Worm (Caenorhabditis elegans) whole organism, mixed stage, embryonic: ENCODE data around the gene cyp-35B2.

Experiments
- M03D4.4 ChIP-seq: sonication (generic microtip); optimal IDR thresholded peaks from 2 replicates; lab custom pipeline; 2017; ENCODE audit warnings: mild to moderate bottlenecking, missing genetic modification characterization, missing compliant biosample characterization
- bed-3 ChIP-seq: fragments of 200-800 bp; sonication (Bioruptor generic); optimal IDR thresholded peaks from 3 replicates; lab custom pipeline; 2018; ENCODE audit warnings: mild to moderate bottlenecking, missing genetic modification characterization, moderate library complexity, missing compliant biosample characterization
- blmp-1 ChIP-seq: fragments of 150-350 bp; optimal IDR thresholded peaks from 2 replicates; lab custom pipeline; 2014; ENCODE audit warnings: missing biosample characterization, missing genetic modification characterization
- ceh-39 ChIP-seq: fragments of 150-350 bp; optimal IDR thresholded peaks from 2 replicates; lab custom pipeline; 2014; ENCODE audit warnings: missing biosample characterization, missing genetic modification characterization
- ceh-43 ChIP-seq: fragments of 200-800 bp; sonication (Bioruptor generic); optimal IDR thresholded peaks from 2 replicates; lab custom pipeline; 2018; ENCODE audit warnings: mild to moderate bottlenecking, missing genetic modification characterization, moderate library complexity, missing compliant biosample characterization
- ceh-83 ChIP-seq: fragments of 200-800 bp; sonication (Bioruptor generic); optimal IDR thresholded peaks from 2 replicates; lab custom pipeline; 2018; ENCODE audit warnings: mild to moderate bottlenecking, missing genetic modification characterization, missing compliant biosample characterization
- ces-1 ChIP-seq: fragments of 150-350 bp; optimal IDR thresholded peaks from 2 replicates; lab custom pipeline; 2014; ENCODE audit warnings: missing biosample characterization, missing genetic modification reagents, missing genetic modification characterization
- cnd-1 ChIP-seq: fragments of 200-800 bp; sonication (Bioruptor generic); optimal IDR thresholded peaks from 2 replicates; lab custom pipeline; 2018; ENCODE audit warnings: mild to moderate bottlenecking, missing genetic modification characterization, missing compliant biosample characterization
- drap-1 ChIP-seq: fragments of 200-800 bp; sonication (Bioruptor generic); optimal IDR thresholded peaks from 3 replicates; lab custom pipeline; 2018; ENCODE audit warnings: mild to moderate bottlenecking, missing genetic modification characterization, missing compliant biosample characterization
- elt-1 ChIP-seq: sonication (generic microtip); optimal IDR thresholded peaks from 2 replicates; lab custom pipeline; 2017; ENCODE audit warnings: missing genetic modification characterization, mild to moderate bottlenecking, missing compliant biosample characterization, antibody characterized with exemption, moderate library complexity, borderline replicate concordance; ENCODE audit not compliant: insufficient read depth
- elt-3 ChIP-seq: fragments of 150-350 bp; optimal IDR thresholded peaks from 2 replicates; lab custom pipeline; 2014; ENCODE audit warnings: missing biosample characterization, missing genetic modification characterization
- flh-1 ChIP-seq: fragments of 200-800 bp; sonication (Bioruptor generic); optimal IDR thresholded peaks from 2 replicates; lab custom pipeline; 2018; ENCODE audit warnings: mild to moderate bottlenecking, missing genetic modification characterization, moderate library complexity, missing compliant biosample characterization
- ham-2 ChIP-seq: fragments of 200-800 bp; sonication (Bioruptor generic); optimal IDR thresholded peaks from 2 replicates; lab custom pipeline; 2018; ENCODE audit warnings: mild to moderate bottlenecking, missing genetic modification characterization, missing compliant biosample characterization
- lin-32 ChIP-seq: fragments of 200-800 bp; sonication (Bioruptor generic); optimal IDR thresholded peaks from 2 replicates; lab custom pipeline; 2018; ENCODE audit warnings: mild to moderate bottlenecking, missing genetic modification characterization, missing compliant biosample characterization
- mab-5 ChIP-seq: fragments of 150-350 bp; optimal IDR thresholded peaks from 2 replicates; lab custom pipeline; 2014; ENCODE audit warnings: missing biosample characterization, missing genetic modification characterization
- mep-1 ChIP-seq: fragments of 150-350 bp; optimal IDR thresholded peaks from 2 replicates; lab custom pipeline; 2017; ENCODE audit warnings: missing biosample characterization, missing genetic modification reagents, missing genetic modification characterization, inconsistent platforms
- mls-2 ChIP-seq: sonication (generic microtip); optimal IDR thresholded peaks from 2 replicates; lab custom pipeline; 2016; ENCODE audit warnings: mild to moderate bottlenecking, missing genetic modification characterization, moderate library complexity, missing compliant biosample characterization
- nhr-2 ChIP-seq: fragments of 150-350 bp; optimal IDR thresholded peaks from 2 replicates; lab custom pipeline; 2014; ENCODE audit warnings: missing biosample characterization, missing genetic modification characterization
- nhr-237 ChIP-seq: fragments of 150-350 bp; optimal IDR thresholded peaks from 2 replicates; lab custom pipeline; 2014; ENCODE audit warnings: missing biosample characterization, missing genetic modification characterization
- nhr-28 ChIP-seq: fragments of 150-350 bp; optimal IDR thresholded peaks from 2 replicates; lab custom pipeline; 2014; ENCODE audit warnings: missing biosample characterization, missing genetic modification characterization
- nhr-76 ChIP-seq: sonication (generic microtip); optimal IDR thresholded peaks from 2 replicates; lab custom pipeline; 2017; ENCODE audit warnings: missing biosample characterization, missing genetic modification characterization
- pha-4 ChIP-seq: fragments of 150-350 bp; optimal IDR thresholded peaks from 2 replicates; lab custom pipeline; 2018; ENCODE audit warnings: missing biosample characterization, missing genetic modification reagents, missing genetic modification characterization
- sem-2 ChIP-seq: fragments of 200-800 bp; sonication (Bioruptor generic); optimal IDR thresholded peaks from 2 replicates; lab custom pipeline; 2018; ENCODE audit warnings: mild to moderate bottlenecking, missing genetic modification characterization, missing compliant biosample characterization
- snpc-4 ChIP-seq: fragments of 150-350 bp; optimal IDR thresholded peaks from 2 replicates; lab custom pipeline; 2014; ENCODE audit warnings: missing biosample characterization, missing genetic modification characterization
- sptf-1 ChIP-seq: sonication (generic microtip); optimal IDR thresholded peaks from 2 replicates; lab custom pipeline; 2017; ENCODE audit warnings: mild to moderate bottlenecking, missing genetic modification characterization, moderate library complexity, missing compliant biosample characterization
- tbx-8 ChIP-seq: fragments of 200-800 bp; sonication (Bioruptor generic); optimal IDR thresholded peaks from 2 replicates; lab custom pipeline; 2018; ENCODE audit warnings: mild to moderate bottlenecking, missing genetic modification characterization, moderate library complexity, missing compliant biosample characterization
- unc-120 ChIP-seq: sonication (generic microtip); optimal IDR thresholded peaks from 2 replicates; lab custom pipeline; 2017; ENCODE audit warnings: missing genetic modification characterization, missing compliant biosample characterization; ENCODE audit not compliant: poor library complexity, severe bottlenecking
- unc-39 ChIP-seq: fragments of 150-350 bp; optimal IDR thresholded peaks from 2 replicates; lab custom pipeline; 2014; ENCODE audit warnings: missing biosample characterization, missing genetic modification characterization
- unc-62 ChIP-seq: fragments of 150-350 bp; optimal IDR thresholded peaks from 2 replicates; lab custom pipeline; 2014; ENCODE audit warnings: missing biosample characterization, missing genetic modification reagents, missing genetic modification characterization
- zip-8 ChIP-seq: fragments of 150-350 bp; optimal IDR thresholded peaks from 2 replicates; lab custom pipeline; 2014; ENCODE audit warnings: missing biosample characterization, missing genetic modification characterization
- ztf-11 ChIP-seq: fragments of 150-350 bp; optimal IDR thresholded peaks from 2 replicates; lab custom pipeline; 2014; ENCODE audit warnings: missing biosample characterization, missing genetic modification characterization

cyp-35B2 gene

ce11 chrV:3902458-3903157 lies 39.4 kb upstream of the cyp-35B2 start, which contains the start of the genes str-229 and srh-190:
TSS of gene str-229 (minus strand) at chrV:3902558.
TSS of gene srh-190 (plus strand) at chrV:3903107.
- TF ChIP-seq M03D4.4, result no peak
- TF ChIP-seq unc-120 (tag; lab: Kevin White, UChicago), result no peak
- TF ChIP-seq mep-1 (tag; lab: Kevin White, UChicago), result no peak
- TF ChIP-seq ztf-11 (tag; lab: Kevin White, UChicago), result no peak
- no peak for TF ChIP-seq pha-4
- TF ChIP-seq flh-1 (GFP tag; lab: Kevin White, UChicago), result no peak
- TF ChIP-seq unc-39 (tag; lab: Kevin White, UChicago), result no peak
- no peak for TF ChIP-seq ceh-39 (tag; lab: Kevin White, UChicago)
- TF ChIP-seq elt-1, result no peak
- no peak for TF ChIP-seq nhr-237
- TF ChIP-seq ham-2 (GFP tag; lab: Kevin White, UChicago), result no peak
- TF ChIP-seq zip-8 (tag; lab: Kevin White, UChicago), result no peak
- no peak for TF ChIP-seq mab-5 (tag; lab: Kevin White, UChicago)
- no peak for TF ChIP-seq unc-62 (GFP tag; lab: Kevin White, UChicago)
- TF ChIP-seq drap-1 (GFP tag; lab: Kevin White, UChicago), result no peak
- no peak for TF ChIP-seq sptf-1
- TF ChIP-seq, all 35 proteins: peak for 0

ce11 chrV:3903424-3903823 lies 38.5 kb upstream of the cyp-35B2 start:
- TF ChIP-seq ces-1 (no peak), tbx-8 (GFP tag; lab: Kevin White, UChicago) (no peak), snpc-4 (tag; lab: Kevin White, UChicago) (no peak), zip-8 (tag; lab: Kevin White, UChicago) (no peak), lin-32 (GFP tag; lab: Kevin White, UChicago) (no peak), unc-120 (tag; lab: Kevin White, UChicago) (no peak), ceh-83 (no peak)

DNA sequence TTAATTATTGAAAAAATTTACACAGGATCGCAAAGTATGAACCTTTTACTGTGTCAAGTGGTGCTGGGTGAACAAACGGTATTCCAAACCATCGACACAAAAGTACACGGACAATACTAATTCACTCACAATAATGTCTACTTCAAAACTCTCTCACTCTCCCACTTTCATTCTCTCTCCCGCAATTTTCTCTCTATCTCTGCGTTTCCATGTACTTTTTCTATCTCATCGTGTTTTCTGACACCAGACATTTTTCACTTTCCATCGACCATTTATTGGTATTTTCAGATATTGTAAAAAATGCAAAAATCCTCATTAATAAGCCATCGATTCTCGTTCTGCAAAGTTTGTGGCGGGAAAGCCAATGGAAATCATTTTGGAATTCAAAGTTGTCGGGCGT lies 36.1 kb upstream of the cyp-35B2 start, which contains the start of gene nhr-156:
Gene nhr-156, plus strand, starts transcription at position 266 of the 400 bp plus-strand sequence.
- TF ChIP-seq bed-3 (GFP tag; lab: Kevin White, UChicago) (no peak), nhr-2 (tag; lab: Kevin White, UChicago) (no peak), nhr-237 (no peak), ztf-11 (tag; lab: Kevin White, UChicago) (no peak), zip-8 (tag; lab: Kevin White, UChicago) (no peak), snpc-4 (tag; lab: Kevin White, UChicago) (no peak), unc-62 (GFP tag; lab: Kevin White, UChicago) (no peak), unc-39 (tag; lab: Kevin White, UChicago) (no peak), cnd-1 (tag; lab: Kevin White, UChicago) (no peak)

ce11 chrV:3912472-3912871 lies 29.5 kb upstream of the cyp-35B2 start, which contains the start of gene srx-68:
TSS of gene srx-68 (plus strand) at chrV:3912772.
- TF ChIP-seq elt-1 (no peak), mls-2 (tag; lab: Kevin White, UChicago) (no peak), tbx-8 (GFP tag; lab: Kevin White, UChicago) (no peak), blmp-1 (no peak), elt-3 (no peak)

DNA sequence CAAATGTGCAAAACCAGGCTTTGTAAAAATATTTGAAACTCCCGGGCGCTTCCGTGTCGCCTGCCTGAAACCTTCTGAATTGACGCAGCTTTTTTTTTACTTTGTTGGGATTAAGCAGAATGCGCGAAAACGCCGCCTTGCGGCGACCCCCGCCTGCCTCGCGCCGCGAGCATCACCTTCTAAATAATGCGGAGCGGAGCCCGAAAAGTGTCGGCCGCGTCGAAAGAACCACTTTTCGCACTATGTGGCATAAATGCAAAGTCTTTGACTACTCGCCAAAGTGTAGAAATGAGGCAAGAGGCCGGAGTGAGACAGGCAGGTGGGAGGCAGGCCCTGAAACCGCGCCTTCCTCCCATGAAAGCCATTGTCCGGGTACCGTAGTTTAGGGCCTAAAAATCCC lies 28.8 kb upstream of the cyp-35B2 start:
- no peak for TF ChIP-seq unc-39 (tag; lab: Kevin White, UChicago)
- no peak for TF ChIP-seq nhr-76 (tag; lab: Kevin White, UChicago)
- TF ChIP-seq ztf-11 (tag; lab: Kevin White, UChicago), result no peak
- no peak for TF ChIP-seq nhr-2 (tag; lab: Kevin White, UChicago)
- TF ChIP-seq ham-2 (GFP tag; lab: Kevin White, UChicago), result no peak
- TF ChIP-seq mls-2 (tag; lab: Kevin White, UChicago), result no peak
- no peak for TF ChIP-seq nhr-237
- no peak for TF ChIP-seq sem-2 (GFP tag; lab: Kevin White, UChicago)
- no peak for TF ChIP-seq flh-1 (GFP tag; lab: Kevin White, UChicago)
- no peak for TF ChIP-seq lin-32 (GFP tag; lab: Kevin White, UChicago)
- no peak for TF ChIP-seq cnd-1 (tag; lab: Kevin White, UChicago)
- TF ChIP-seq bed-3 (GFP tag; lab: Kevin White, UChicago), result no peak
- TF ChIP-seq ceh-83, result no peak
- no peak for TF ChIP-seq snpc-4 (tag; lab: Kevin White, UChicago)
- no peak for TF ChIP-seq ceh-43 (GFP tag; lab: Kevin White, UChicago)
- TF ChIP-seq nhr-28 (tag; lab: Kevin White, UChicago), result no peak
- TF ChIP-seq tbx-8 (GFP tag; lab: Kevin White, UChicago), result no peak
